Worm (Caenorhabditis elegans): ENCODE measurements around the gene M03A1.3.
A peak's percentile ranks its signal among the peaks of the same experiment; 100 is the strongest.

The M03A1.3 gene

ce11 chrII:4557487-4557886 lies at the start of gene M03A1.3:
M03A1.3 (plus strand) TSS chrII:4557787.
- no peak for TF ChIP-seq lsy-12 (tag; optimal IDR thresholded peaks at IDR 0.05)
- no peak for TF ChIP-seq egl-27 (tag; optimal IDR thresholded peaks at IDR 0.05)
- TF ChIP-seq tbx-2 (tag; optimal IDR thresholded peaks at IDR 0.05) = no peak
- no peak for TF ChIP-seq lin-39 (tag; optimal IDR thresholded peaks at IDR 0.05)
- TF ChIP-seq sea-2 (GFP tag; optimal IDR thresholded peaks at IDR 0.05) = no peak
- TF ChIP-seq jun-1 (tag; optimal IDR thresholded peaks at IDR 0.05) = no peak
- no peak for TF ChIP-seq nhr-12 (tag; optimal IDR thresholded peaks at IDR 0.05)
- no peak for TF ChIP-seq snpc-4 (tag; optimal IDR thresholded peaks at IDR 0.05)

ce11 chrII:4510684-4511083 lies 46.9 kb upstream of the M03A1.3 start:
- TF ChIP-seq nhr-77 (tag; optimal IDR thresholded peaks at IDR 0.05) = no peak
- TF ChIP-seq lin-15B (tag; optimal IDR thresholded peaks at IDR 0.05) = no peak
- no peak for TF ChIP-seq tbx-2 (tag; optimal IDR thresholded peaks at IDR 0.05)
- TF ChIP-seq nhr-23 (tag; optimal IDR thresholded peaks at IDR 0.05) = peak; percentile 7
- no peak for TF ChIP-seq fkh-10 (GFP tag; optimal IDR thresholded peaks at IDR 0.05)
- no peak for TF ChIP-seq R02D3.7 (tag; optimal IDR thresholded peaks at IDR 0.05)

DNA sequence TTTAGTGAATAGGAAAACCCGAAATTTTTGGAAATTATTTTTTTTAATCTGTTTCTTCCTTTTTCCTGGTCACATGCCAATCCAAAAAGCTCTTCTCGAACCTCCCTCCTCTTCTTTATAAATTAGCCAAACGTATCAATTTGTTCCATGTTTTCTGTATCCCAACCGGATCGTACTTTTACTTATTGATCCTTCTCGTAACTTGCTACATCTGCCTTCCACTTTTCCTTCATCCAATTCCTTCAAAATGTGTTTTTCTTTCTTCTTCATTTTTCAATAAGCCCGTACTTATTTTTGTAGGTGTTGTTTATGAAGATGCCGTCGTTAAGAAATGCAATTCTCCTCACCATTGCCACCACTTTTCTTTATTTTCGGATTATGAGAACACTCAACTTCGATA lies 45.7 kb upstream of the M03A1.3 start, which contains the start of gene cyp-23A1:
TSS of gene cyp-23A1 (plus strand) at position 301 of the 400 bp plus-strand sequence.
- TF ChIP-seq skn-1 (tag; optimal IDR thresholded peaks at IDR 0.05) (no peak), eor-1 (tag; optimal IDR thresholded peaks at IDR 0.05) (no peak), snpc-4 (tag; optimal IDR thresholded peaks at IDR 0.05) (no peak), nhr-237 (tag; optimal IDR thresholded peaks at IDR 0.05) (no peak), ama-1 (optimal IDR thresholded peaks at IDR 0.05) (no peak), lin-39 (tag; optimal IDR thresholded peaks at IDR 0.05) (no peak), R02D3.7 (tag; optimal IDR thresholded peaks at IDR 0.05) (no peak), egl-5 (tag; optimal IDR thresholded peaks at IDR 0.05) (no peak)

DNA sequence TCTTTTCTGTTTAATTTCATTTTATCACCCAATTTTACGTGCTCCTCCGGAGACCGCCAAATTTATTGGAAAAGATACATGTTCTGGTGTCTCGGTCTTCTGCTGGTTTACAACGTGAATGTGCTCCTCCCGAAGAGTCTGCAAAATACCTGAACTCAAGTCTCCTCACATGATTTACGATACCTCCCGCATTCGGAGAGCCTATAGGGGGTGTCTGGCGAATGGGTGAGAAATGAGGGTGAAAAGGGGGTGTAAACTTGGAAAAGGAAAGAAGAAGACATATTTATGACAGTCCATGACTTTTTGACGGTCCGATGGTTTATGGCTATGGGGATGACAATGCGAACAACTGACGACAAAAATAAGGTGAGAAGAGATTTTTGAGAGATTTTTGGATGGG lies 41.3 kb upstream of the M03A1.3 start:
- no peak for TF ChIP-seq snpc-4 (tag; optimal IDR thresholded peaks at IDR 0.05)
- no peak for TF ChIP-seq ztf-4 (tag; optimal IDR thresholded peaks at IDR 0.05)
- no peak for TF ChIP-seq lin-15B (tag; optimal IDR thresholded peaks at IDR 0.05)
- TF ChIP-seq fkh-10 (GFP tag; optimal IDR thresholded peaks at IDR 0.05) = no peak
- TF ChIP-seq ceh-9 (tag; optimal IDR thresholded peaks at IDR 0.05) = no peak
- no peak for TF ChIP-seq jun-1 (tag; optimal IDR thresholded peaks at IDR 0.05)
- TF ChIP-seq nhr-28 (tag; optimal IDR thresholded peaks at IDR 0.05) = no peak
- TF ChIP-seq elt-2 (tag; optimal IDR thresholded peaks at IDR 0.05) = no peak
- no peak for TF ChIP-seq egl-5 (tag; optimal IDR thresholded peaks at IDR 0.05)
- no peak for TF ChIP-seq nhr-23 (tag; optimal IDR thresholded peaks at IDR 0.05)
- TF ChIP-seq ceh-28 (tag; optimal IDR thresholded peaks at IDR 0.05) = no peak
- no peak for TF ChIP-seq fos-1 (tag; optimal IDR thresholded peaks at IDR 0.05)
- no peak for TF ChIP-seq nhr-76 (tag; optimal IDR thresholded peaks at IDR 0.05)
- TF ChIP-seq daf-12 (tag; optimal IDR thresholded peaks at IDR 0.05) = no peak
- TF ChIP-seq pha-4 (tag; optimal IDR thresholded peaks at IDR 0.05) = no peak
- no peak for TF ChIP-seq ceh-16 (tag; optimal IDR thresholded peaks at IDR 0.05)
- TF ChIP-seq lin-39 (tag; optimal IDR thresholded peaks at IDR 0.05) = no peak

DNA sequence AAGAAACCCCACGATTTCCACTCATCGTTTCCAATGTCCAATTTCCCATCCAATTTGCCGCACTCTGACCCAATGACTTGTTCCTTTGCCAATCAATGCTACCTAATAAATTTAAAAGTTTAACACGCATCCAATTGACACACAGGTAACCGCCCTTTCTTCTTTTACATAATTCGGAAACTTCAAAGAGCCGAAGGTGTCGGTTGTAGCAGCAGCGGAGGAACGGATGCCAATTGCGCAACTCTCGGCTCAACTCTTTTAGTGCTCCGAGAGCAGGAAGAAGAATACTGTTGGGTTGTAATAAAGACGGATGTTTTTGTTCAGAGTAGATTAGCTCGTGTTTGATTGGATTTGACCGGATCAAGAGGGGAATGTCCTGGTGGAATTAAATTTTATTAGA lies 40.3 kb upstream of the M03A1.3 start:
- no peak for TF ChIP-seq ZK546.5 (tag; optimal IDR thresholded peaks at IDR 0.05)
- TF ChIP-seq elt-3 (tag; optimal IDR thresholded peaks at IDR 0.05) = no peak
- no peak for TF ChIP-seq lin-15B (tag; optimal IDR thresholded peaks at IDR 0.05)
- TF ChIP-seq aly-2 (tag; optimal IDR thresholded peaks at IDR 0.05) = no peak
- no peak for TF ChIP-seq nhr-76 (tag; optimal IDR thresholded peaks at IDR 0.05)
- TF ChIP-seq egl-27 (tag; optimal IDR thresholded peaks at IDR 0.05) = no peak
- TF ChIP-seq unc-39 (tag; optimal IDR thresholded peaks at IDR 0.05) = no peak
- TF ChIP-seq nhr-28 (tag; optimal IDR thresholded peaks at IDR 0.05) = no peak
- no peak for TF ChIP-seq ama-1 (optimal IDR thresholded peaks at IDR 0.05)

DNA sequence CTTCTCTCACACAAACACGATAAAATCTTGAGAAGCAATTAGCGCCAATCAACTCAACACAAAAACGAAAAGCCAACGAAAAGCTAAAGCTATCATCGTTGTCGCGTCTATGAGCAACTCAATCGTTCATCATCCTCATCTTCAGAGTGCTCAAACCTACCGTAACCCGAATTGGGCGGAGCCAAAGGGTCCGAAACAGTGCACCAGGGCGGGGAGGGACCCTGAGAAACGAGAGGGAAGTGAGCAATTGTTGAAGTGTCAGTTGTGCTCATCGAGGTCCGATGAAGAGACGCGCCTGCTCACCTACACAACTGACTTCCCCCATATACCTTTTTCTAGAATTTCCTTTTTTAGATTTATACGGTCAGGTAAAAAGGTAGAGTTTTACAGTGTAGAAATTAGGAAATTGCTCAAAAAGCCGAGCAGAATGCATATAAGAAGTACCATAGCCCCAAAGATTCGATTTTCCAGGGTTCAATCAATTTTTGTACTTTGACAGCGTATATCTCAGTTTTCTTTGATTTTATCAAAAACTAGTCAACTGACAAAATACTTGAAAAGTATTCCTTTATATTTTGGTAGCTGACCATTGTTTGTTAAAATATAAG lies 39.2 kb upstream of the M03A1.3 start, which contains the start of gene hlh-1:
TSS of gene hlh-1 (plus strand) at position 275 of the 608 bp plus-strand sequence.
- TF ChIP-seq ceh-9 (tag; optimal IDR thresholded peaks at IDR 0.05) (no peak), egl-5 (tag; optimal IDR thresholded peaks at IDR 0.05) (peak; percentile 72), ama-1 (optimal IDR thresholded peaks at IDR 0.05) (no peak), lin-39 (tag; optimal IDR thresholded peaks at IDR 0.05) (peak; percentile 55), nhr-67 (tag; optimal IDR thresholded peaks at IDR 0.05) (no peak), fos-1 (tag; optimal IDR thresholded peaks at IDR 0.05) (no peak), pha-4 (tag; optimal IDR thresholded peaks at IDR 0.05) (no peak), nfya-1 (tag; optimal IDR thresholded peaks at IDR 0.05; ENCODE audit: insufficient read depth) (peak; percentile 72)
